Worm (Caenorhabditis elegans) whole organism, L1 larva: ENCODE measurements around the gene C56G2.5.

Source experiments
- C16A3.4 ChIP-seq: fragments of 150-350 bp; optimal IDR thresholded peaks from 2 replicates; lab custom pipeline; 2014; ENCODE audit warnings: missing biosample characterization, missing genetic modification characterization
- F16B12.6 ChIP-seq: fragments of 150-350 bp; optimal IDR thresholded peaks from 2 replicates; lab custom pipeline; 2014; ENCODE audit warnings: missing biosample characterization, missing genetic modification characterization
- alr-1 ChIP-seq: fragments of 200-800 bp; sonication (Bioruptor generic); optimal IDR thresholded peaks from 2 replicates; lab custom pipeline; 2018; ENCODE audit warnings: borderline replicate concordance, mild to moderate bottlenecking, missing genetic modification characterization, missing compliant biosample characterization
- aly-2 ChIP-seq: fragments of 150-350 bp; optimal IDR thresholded peaks from 2 replicates; lab custom pipeline; 2014; ENCODE audit warnings: missing biosample characterization, missing genetic modification characterization
- ama-1 ChIP-seq: fragments of 150-350 bp; optimal IDR thresholded peaks from 2 replicates; lab custom pipeline; 2014
- ceh-63 ChIP-seq: fragments of 200-800 bp; sonication (Bioruptor generic); optimal IDR thresholded peaks from 2 replicates; lab custom pipeline; 2018; ENCODE audit warnings: mild to moderate bottlenecking, missing genetic modification characterization, missing compliant biosample characterization
- ceh-82 ChIP-seq, 3 experiments: fragments of 150-350 bp in 1 of 3; sonication (generic microtip) in 2 of 3; optimal IDR thresholded peaks; 2 replicates each; lab custom pipeline; 2014 to 2017; ENCODE audit warnings: missing biosample characterization in 3 of 3, missing genetic modification characterization in 3 of 3
- ceh-88 ChIP-seq: fragments of 200-800 bp; sonication (Bioruptor generic); IDR thresholded peaks from 2 replicates; pipeline ENCODE4 v1.3.6; 2022; ENCODE audit warnings: missing genetic modification characterization, missing compliant biosample characterization
- ceh-90 ChIP-seq: sonication (generic microtip); optimal IDR thresholded peaks from 2 replicates; lab custom pipeline; 2016; ENCODE audit warnings: missing genetic modification characterization, missing compliant biosample characterization
- ces-1 ChIP-seq: fragments of 150-350 bp; optimal IDR thresholded peaks from 2 replicates; lab custom pipeline; 2014; ENCODE audit warnings: missing biosample characterization, missing genetic modification reagents, missing genetic modification characterization
- efl-1 ChIP-seq, 4 experiments: fragments of 150-350 bp; optimal IDR thresholded peaks in 3 of 4; peaks in 1 of 4; 1 replicate in 1 of 4; 2 replicates in 3 of 4; lab custom pipeline; 2014; ENCODE audit warnings: missing biosample characterization in 2 of 4, missing genetic modification characterization in 2 of 4, missing genetic modification reagents in 2 of 4
- elt-2 ChIP-seq: sonication (generic microtip); optimal IDR thresholded peaks from 2 replicates; lab custom pipeline; 2016; ENCODE audit warnings: missing genetic modification characterization, mild to moderate bottlenecking, inconsistent platforms, missing compliant biosample characterization, missing genetic modification reagents
- elt-3 ChIP-seq, 6 experiments: fragments of 150-350 bp in 1 of 6; sonication (generic microtip); optimal IDR thresholded peaks; 2 replicates each; lab custom pipeline; 2017 to 2018; ENCODE audit warnings: missing biosample characterization in 6 of 6, missing genetic modification characterization in 6 of 6, inconsistent platforms in 1 of 6
- ets-5 ChIP-seq: fragments of 200-800 bp; sonication (Bioruptor generic); IDR thresholded peaks from 2 replicates; pipeline ENCODE4 v1.3.6; 2022; ENCODE audit warnings: missing genetic modification characterization, missing compliant biosample characterization
- fkh-10 ChIP-seq: sonication (generic microtip); optimal IDR thresholded peaks from 2 replicates; lab custom pipeline; 2017; ENCODE audit warnings: missing biosample characterization, missing genetic modification reagents, missing genetic modification characterization
- fkh-4 ChIP-seq: sonication (generic microtip); optimal IDR thresholded peaks from 2 replicates; lab custom pipeline; 2016; ENCODE audit warnings: missing compliant biosample characterization, missing genetic modification characterization, borderline replicate concordance
- fkh-8 ChIP-seq: sonication (generic microtip); optimal IDR thresholded peaks from 2 replicates; lab custom pipeline; 2016; ENCODE audit warnings: mild to moderate bottlenecking, missing genetic modification characterization, missing compliant biosample characterization
- fos-1 ChIP-seq: fragments of 150-350 bp; optimal IDR thresholded peaks from 2 replicates; lab custom pipeline; 2014; ENCODE audit warnings: missing biosample characterization, missing genetic modification characterization
- hlh-17 ChIP-seq: fragments of 200-800 bp; sonication (Bioruptor generic); optimal IDR thresholded peaks from 2 replicates; lab custom pipeline; 2018; ENCODE audit warnings: missing genetic modification characterization, mild to moderate bottlenecking, missing compliant biosample characterization, moderate library complexity, borderline replicate concordance
- hlh-4 ChIP-seq: sonication (generic microtip); optimal IDR thresholded peaks from 2 replicates; lab custom pipeline; 2016; ENCODE audit warnings: mild to moderate bottlenecking, missing genetic modification characterization, missing compliant biosample characterization
- hpl-2 ChIP-seq: fragments of 150-350 bp; optimal IDR thresholded peaks from 2 replicates; lab custom pipeline; 2014; ENCODE audit warnings: missing biosample characterization, missing genetic modification reagents, missing genetic modification characterization
- isw-1 ChIP-seq: fragments of 200-800 bp; sonication (Bioruptor generic); IDR thresholded peaks from 2 replicates; pipeline ENCODE4 v1.3.6; 2022; ENCODE audit warnings: missing genetic modification characterization, missing compliant biosample characterization
- jun-1 ChIP-seq: fragments of 150-350 bp; optimal IDR thresholded peaks from 2 replicates; lab custom pipeline; 2014; ENCODE audit warnings: missing biosample characterization, missing genetic modification reagents, missing genetic modification characterization
- lin-14 ChIP-seq: fragments of 200-800 bp; sonication (Bioruptor generic); optimal IDR thresholded peaks from 2 replicates; lab custom pipeline; 2018; ENCODE audit warnings: mild to moderate bottlenecking, missing genetic modification characterization, moderate library complexity, missing compliant biosample characterization
- lin-15B ChIP-seq: fragments of 150-350 bp; sonication (generic microtip); optimal IDR thresholded peaks from 3 replicates; lab custom pipeline; 2014; ENCODE audit warnings: missing biosample characterization, missing genetic modification characterization
- lin-35 ChIP-seq, 2 experiments: fragments of 150-350 bp; optimal IDR thresholded peaks; 2 replicates each; lab custom pipeline; 2014; ENCODE audit warnings: missing biosample characterization in 2 of 2, missing genetic modification characterization in 2 of 2, missing genetic modification reagents in 2 of 2
- lin-39 ChIP-seq: fragments of 150-350 bp; optimal IDR thresholded peaks from 2 replicates; lab custom pipeline; 2014; ENCODE audit warnings: missing biosample characterization, missing genetic modification reagents, missing genetic modification characterization
- lsy-2 ChIP-seq, 2 experiments: fragments of 150-350 bp; optimal IDR thresholded peaks; 2 replicates each; lab custom pipeline; 2014; ENCODE audit warnings: missing biosample characterization in 2 of 2, missing genetic modification characterization in 2 of 2
- mab-9 ChIP-seq: fragments of 200-800 bp; sonication (Bioruptor generic); IDR thresholded peaks from 2 replicates; pipeline ENCODE4 v1.3.6; 2022; ENCODE audit warnings: missing genetic modification reagents, missing genetic modification characterization, missing compliant biosample characterization
- mef-2 ChIP-seq: fragments of 150-350 bp; optimal IDR thresholded peaks from 2 replicates; lab custom pipeline; 2014; ENCODE audit warnings: missing biosample characterization, missing genetic modification characterization
- nhr-11 ChIP-seq: fragments of 150-350 bp; optimal IDR thresholded peaks from 2 replicates; lab custom pipeline; 2014; ENCODE audit warnings: missing biosample characterization, missing genetic modification characterization
- nhr-12 ChIP-seq: sonication (generic microtip); optimal IDR thresholded peaks from 2 replicates; lab custom pipeline; 2017; ENCODE audit warnings: missing biosample characterization, missing genetic modification characterization
- nhr-28 ChIP-seq: fragments of 150-350 bp; optimal IDR thresholded peaks from 2 replicates; lab custom pipeline; 2014; ENCODE audit warnings: missing biosample characterization, missing genetic modification characterization
- nhr-47 ChIP-seq: sonication (generic microtip); optimal IDR thresholded peaks from 2 replicates; lab custom pipeline; 2016; ENCODE audit warnings: mild to moderate bottlenecking, missing genetic modification characterization, moderate library complexity, missing compliant biosample characterization
- nhr-71 ChIP-seq: sonication (generic microtip); optimal IDR thresholded peaks from 2 replicates; lab custom pipeline; 2016; ENCODE audit warnings: mild to moderate bottlenecking, missing genetic modification characterization, moderate library complexity, missing compliant biosample characterization
- nhr-77 ChIP-seq: fragments of 150-350 bp; optimal IDR thresholded peaks from 2 replicates; lab custom pipeline; 2014; ENCODE audit warnings: missing biosample characterization, missing genetic modification characterization
- nhr-84 ChIP-seq: sonication (generic microtip); optimal IDR thresholded peaks from 2 replicates; lab custom pipeline; 2017; ENCODE audit warnings: missing biosample characterization, missing genetic modification characterization
- nhr-85 ChIP-seq: sonication (generic microtip); peaks from one replicate; lab custom pipeline; 2016; ENCODE audit warnings: missing genetic modification characterization, inconsistent platforms, missing compliant biosample characterization
- nhr-90 ChIP-seq: sonication (generic microtip); optimal IDR thresholded peaks from 2 replicates; lab custom pipeline; 2016; ENCODE audit warnings: mild to moderate bottlenecking, missing genetic modification characterization, missing compliant biosample characterization; ENCODE audit not compliant: poor library complexity
- pag-3 ChIP-seq: sonication (generic microtip); optimal IDR thresholded peaks from 2 replicates; lab custom pipeline; 2017; ENCODE audit warnings: missing genetic modification characterization, mild to moderate bottlenecking, missing compliant biosample characterization, antibody characterized with exemption, borderline replicate concordance; ENCODE audit not compliant: insufficient read depth
- pax-3 ChIP-seq: fragments of 200-800 bp; sonication (Bioruptor generic); optimal IDR thresholded peaks from 2 replicates; lab custom pipeline; 2018; ENCODE audit warnings: mild to moderate bottlenecking, missing genetic modification characterization, moderate library complexity, missing compliant biosample characterization
- skn-1 ChIP-seq: fragments of 150-350 bp; optimal IDR thresholded peaks from 2 replicates; lab custom pipeline; 2014; ENCODE audit warnings: missing biosample characterization, missing genetic modification characterization
- sptf-1 ChIP-seq: fragments of 150-350 bp; optimal IDR thresholded peaks from 2 replicates; lab custom pipeline; 2014; ENCODE audit warnings: missing biosample characterization, missing genetic modification characterization
- tlp-1 ChIP-seq: fragments of 150-350 bp; optimal IDR thresholded peaks from 2 replicates; lab custom pipeline; 2014; ENCODE audit warnings: missing biosample characterization, missing genetic modification characterization
- unc-130 ChIP-seq: fragments of 150-350 bp; optimal IDR thresholded peaks from 2 replicates; lab custom pipeline; 2017; ENCODE audit warnings: missing biosample characterization, missing genetic modification characterization, inconsistent platforms
- unc-62 ChIP-seq: fragments of 150-350 bp; optimal IDR thresholded peaks from 2 replicates; lab custom pipeline; 2014; ENCODE audit warnings: missing biosample characterization, missing genetic modification reagents, missing genetic modification characterization
- unc-86 ChIP-seq: sonication (generic microtip); optimal IDR thresholded peaks from 2 replicates; lab custom pipeline; 2016; ENCODE audit warnings: missing genetic modification characterization, missing compliant biosample characterization
- unc-98 ChIP-seq: fragments of 200-800 bp; sonication (Bioruptor generic); IDR thresholded peaks from 2 replicates; pipeline ENCODE4 v1.3.6; 2022; ENCODE audit warnings: missing genetic modification characterization, missing compliant biosample characterization
- vab-15 ChIP-seq: sonication (generic microtip); optimal IDR thresholded peaks from 2 replicates; lab custom pipeline; 2017; ENCODE audit warnings: missing genotype, mild to moderate bottlenecking, missing genetic modification characterization, missing compliant biosample characterization
- xbp-1 ChIP-seq: sonication (generic microtip); optimal IDR thresholded peaks from 2 replicates; lab custom pipeline; 2016; ENCODE audit warnings: missing genetic modification characterization, missing compliant biosample characterization
- zip-4 ChIP-seq: fragments of 200-800 bp; sonication (Bioruptor generic); optimal IDR thresholded peaks from 2 replicates; lab custom pipeline; 2018; ENCODE audit warnings: mild to moderate bottlenecking, missing genetic modification characterization, moderate library complexity, missing compliant biosample characterization
- ztf-4 ChIP-seq: fragments of 150-350 bp; optimal IDR thresholded peaks from 2 replicates; lab custom pipeline; 2014; ENCODE audit warnings: missing biosample characterization, missing genetic modification characterization

C56G2.5 gene

DNA sequence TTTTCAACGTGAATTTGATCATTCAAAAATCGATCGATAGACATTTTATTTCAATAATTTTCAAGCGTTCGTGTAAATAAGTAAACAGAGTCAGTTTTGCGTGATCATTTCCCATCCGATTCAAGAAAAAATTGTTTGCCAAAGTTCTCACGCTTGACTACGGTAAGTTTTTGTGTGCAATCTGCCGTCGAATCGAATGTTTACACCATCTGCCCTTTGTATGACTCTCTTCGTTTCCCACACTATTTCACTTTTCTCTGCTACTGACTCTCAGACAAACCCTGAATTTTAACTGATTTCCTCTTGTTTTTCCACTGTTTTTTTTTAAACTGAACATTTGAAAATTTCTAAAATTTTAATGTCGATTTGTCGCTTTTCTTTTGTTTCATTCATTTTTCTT, 20.7 kb upstream of the C56G2.5 start:
- TF ChIP-seq unc-62 (no peak), jun-1 (peak; percentile 64), skn-1 (tag; lab: Kevin White, UChicago) (peak; percentile 66), hlh-17 (GFP tag; lab: Kevin White, UChicago) (no peak), mab-9 (peak; percentile 54), hlh-4 (tag; lab: Kevin White, UChicago) (no peak), vab-15 (no peak), xbp-1 (peak; percentile 80), nhr-71 (tag; lab: Kevin White, UChicago) (peak; percentile 93), nhr-77 (tag; lab: Kevin White, UChicago) (peak; percentile 83), nhr-85 (peak; percentile 94), ceh-82 (tag; optimal IDR thresholded peaks at IDR 0.05; lab: Kevin White, UChicago) (peak; percentile 76 to 85 (median 79)), pag-3 (peak; percentile 49), lin-39 (peak; percentile 33), nhr-90 (tag; lab: Kevin White, UChicago) (peak; percentile 83), lin-15B (tag; lab: Kevin White, UChicago) (peak; percentile 51), efl-1 (optimal IDR thresholded peaks at IDR 0.05; lab: Kevin White, UChicago) (peak; percentile 85 to 86), efl-1 (GFP tag; optimal IDR thresholded peaks at IDR 0.05 in 1 of 2; lab: Kevin White, UChicago) (peak; percentile 75 to 97), ces-1 (GFP tag; lab: Kevin White, UChicago) (no peak), C16A3.4 (tag; lab: Kevin White, UChicago) (peak; percentile 94), sptf-1 (tag; lab: Kevin White, UChicago) (no peak), alr-1 (no peak), pax-3 (tag; lab: Kevin White, UChicago) (peak; percentile 30), zip-4 (peak; percentile 39), ets-5 (no peak), unc-98 (GFP tag; lab: Robert Waterston, UW) (0 out of 2 replicates have a peak, but pooled peaks have one; percentile 26), lsy-2 (tag; optimal IDR thresholded peaks at IDR 0.05; lab: Kevin White, UChicago) (peak; percentile 98 to 99), fkh-10 (GFP tag; lab: Kevin White, UChicago) (peak; percentile 12), isw-1 (GFP tag; lab: Robert Waterston, UW) (peak; percentile 77), ztf-4 (peak; percentile 68), aly-2 (tag; lab: Kevin White, UChicago) (peak; percentile 88), ceh-90 (tag; lab: Kevin White, UChicago) (peak; percentile 21), ama-1 (peak; percentile 44), unc-86 (tag; lab: Kevin White, UChicago) (peak; percentile 78), nhr-12 (tag; lab: Kevin White, UChicago) (no peak), F16B12.6 (tag; lab: Kevin White, UChicago) (peak; percentile 97), mef-2 (tag; lab: Kevin White, UChicago) (no peak), fos-1 (tag; lab: Kevin White, UChicago) (peak; percentile 87), ceh-88 (GFP tag; lab: Robert Waterston, UW) (no peak), unc-130 (tag; lab: Kevin White, UChicago) (peak; percentile 69), elt-3 (tag; optimal IDR thresholded peaks at IDR 0.05; lab: Kevin White, UChicago) (peak in 3 of 6 experiments; percentile 25 to 68 (median 64)), nhr-84 (tag; lab: Kevin White, UChicago) (no peak), fkh-8 (tag; lab: Kevin White, UChicago) (peak; percentile 81), elt-2 (tag; lab: Kevin White, UChicago) (peak; percentile 39), hpl-2 (peak; percentile 73), tlp-1 (tag; lab: Kevin White, UChicago) (no peak), fkh-4 (tag; lab: Kevin White, UChicago) (peak; percentile 44), lin-35 (GFP tag; optimal IDR thresholded peaks at IDR 0.05; lab: Kevin White, UChicago) (peak; percentile 84 to 87), lin-14 (GFP tag; lab: Kevin White, UChicago) (peak; percentile 91), nhr-28 (tag; lab: Kevin White, UChicago) (no peak), nhr-47 (tag; lab: Kevin White, UChicago) (peak; percentile 90), ceh-63 (GFP tag; lab: Kevin White, UChicago) (no peak), nhr-11 (no peak)
